Worm (Caenorhabditis elegans): ENCODE data around the gene soc-2.
"Not testable (repeated sequence)": the region's sequence is repeated elsewhere in the genome, so short reads cannot be mapped to it uniquely, and the experiment has no call there.

The soc-2 gene

DNA sequence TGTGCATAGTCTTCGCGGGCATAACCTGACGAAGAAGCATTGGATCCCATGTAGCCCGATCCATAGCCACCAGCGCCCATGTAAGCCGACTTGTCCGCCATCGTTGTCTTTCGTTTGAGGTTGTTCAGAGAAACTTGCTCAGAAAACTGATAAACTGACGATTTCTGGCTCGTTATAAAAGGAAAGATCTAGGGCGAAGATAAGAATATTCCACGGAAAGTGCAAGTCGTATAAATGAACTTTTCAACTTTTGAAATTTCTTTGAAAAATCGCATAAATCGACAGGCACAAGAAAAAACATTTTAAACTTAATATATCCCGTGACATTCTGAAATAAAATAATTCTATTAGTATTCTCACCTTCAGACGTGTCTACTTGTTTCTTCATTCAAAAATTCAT is 10.7 kb upstream of the soc-2 start, which contains the start of the genes nspd-3 and C24D10.2:
Gene nspd-3 (minus strand): TSS at position 101 of the 400 bp plus-strand sequence.
Gene C24D10.2 (plus strand): TSS at position 399 of the 400 bp plus-strand sequence.
- not testable (repeated sequence) for TF ChIP-seq ztf-11 (tag; optimal IDR thresholded peaks at IDR 0.05); pax-3 (tag; optimal IDR thresholded peaks at IDR 0.05); hpl-2 (GFP tag; optimal IDR thresholded peaks at IDR 0.05)

DNA sequence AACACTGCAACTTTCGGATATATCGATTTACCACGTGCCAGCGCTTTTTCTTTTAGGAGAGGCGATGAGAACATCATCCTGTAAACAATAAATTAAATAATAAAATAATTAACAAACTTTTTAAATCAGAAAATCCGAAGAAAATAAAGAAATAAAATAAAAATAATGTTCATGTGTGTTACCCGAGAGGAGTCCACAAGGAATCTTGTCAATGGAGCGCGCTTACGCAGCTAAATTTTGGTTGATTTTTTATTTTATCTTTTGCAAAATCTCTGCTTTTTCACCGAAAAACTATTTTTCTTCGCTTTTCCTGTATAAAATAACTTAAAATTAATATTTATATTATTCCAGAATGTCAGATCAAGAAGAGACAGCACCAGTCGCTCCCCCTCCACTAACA is 7.9 kb upstream of the soc-2 start, which contains the start of the genes C24D10.6 and C24D10.4:
Gene C24D10.6 (minus strand): TSS at position 78 of the 400 bp plus-strand sequence.
Gene C24D10.4 (plus strand): TSS at position 352 of the 400 bp plus-strand sequence.
- peak; percentile 17 for TF ChIP-seq snpc-4 (tag; optimal IDR thresholded peaks at IDR 0.05)
- TF ChIP-seq lin-14 (GFP tag; optimal IDR thresholded peaks at IDR 0.05) = peak; percentile 76
- no peak for TF ChIP-seq nhr-28 (tag; optimal IDR thresholded peaks at IDR 0.05)
- peak; percentile 66 for TF ChIP-seq snu-23 (GFP tag; optimal IDR thresholded peaks at IDR 0.05)
- no peak for TF ChIP-seq sup-37 (GFP tag; optimal IDR thresholded peaks at IDR 0.05)
- TF ChIP-seq mef-2 (tag; optimal IDR thresholded peaks at IDR 0.05) = no peak
- TF ChIP-seq sox-4 (tag; optimal IDR thresholded peaks at IDR 0.05) = no peak
- TF ChIP-seq pqm-1 (tag; optimal IDR thresholded peaks at IDR 0.05) = no peak
- peak; percentile 64 for TF ChIP-seq nhr-85 (tag)
- TF ChIP-seq nhr-237 (tag; optimal IDR thresholded peaks at IDR 0.05) = no peak
- TF ChIP-seq elt-2 (tag; optimal IDR thresholded peaks at IDR 0.05) = no peak
- TF ChIP-seq lin-39 (tag; optimal IDR thresholded peaks at IDR 0.05) = peak; percentile 39
- TF ChIP-seq zip-4 (GFP tag; optimal IDR thresholded peaks at IDR 0.05) = no peak
- TF ChIP-seq aha-1 (tag; optimal IDR thresholded peaks at IDR 0.05) = no peak
- no peak; the same call in 1 of the 2 replicates for TF ChIP-seq ceh-88 (GFP tag; IDR thresholded peaks at IDR 0.05)
- no peak for TF ChIP-seq nhr-11 (tag; optimal IDR thresholded peaks at IDR 0.05)
- TF ChIP-seq ces-1 (GFP tag; optimal IDR thresholded peaks at IDR 0.05) = no peak
- TF ChIP-seq lin-15B (tag; optimal IDR thresholded peaks at IDR 0.05) = peak; percentile 72
- TF ChIP-seq pax-3 (tag; optimal IDR thresholded peaks at IDR 0.05) = no peak
- TF ChIP-seq mdl-1 (tag; optimal IDR thresholded peaks at IDR 0.05) = peak in 1 of 2 experiments; percentile 29
- no peak for TF ChIP-seq unc-62 (GFP tag; optimal IDR thresholded peaks at IDR 0.05)
- peak; percentile 9 for TF ChIP-seq ceh-8 (GFP tag; optimal IDR thresholded peaks at IDR 0.05)
- no peak for TF ChIP-seq unc-98 (GFP tag; IDR thresholded peaks at IDR 0.05)
- TF ChIP-seq alr-1 (tag; optimal IDR thresholded peaks at IDR 0.05; ENCODE audit: borderline replicate concordance) = no peak
- TF ChIP-seq ztf-4 (tag; optimal IDR thresholded peaks at IDR 0.05) = no peak
- no peak for TF ChIP-seq grh-1 (GFP tag; IDR thresholded peaks at IDR 0.05)
- no peak for TF ChIP-seq ama-1 (optimal IDR thresholded peaks at IDR 0.05)
- TF ChIP-seq nhr-19 (GFP tag; conservative IDR thresholded peaks at IDR 0.05) = peak; percentile 33
- no peak for TF ChIP-seq blmp-1 (tag; optimal IDR thresholded peaks at IDR 0.05)
- no peak for TF ChIP-seq mab-9 (GFP tag; IDR thresholded peaks at IDR 0.05)
- no peak for TF ChIP-seq fkh-4 (tag; optimal IDR thresholded peaks at IDR 0.05; ENCODE audit: borderline replicate concordance)
- TF ChIP-seq efl-3 (GFP tag; optimal IDR thresholded peaks at IDR 0.05) = no peak
- TF ChIP-seq swsn-7 (tag; optimal IDR thresholded peaks at IDR 0.05) = peak; percentile 60
- TF ChIP-seq Y116A8C.19 (tag; optimal IDR thresholded peaks at IDR 0.05; ENCODE audit: borderline replicate concordance) = no peak
- TF ChIP-seq sptf-1 (tag; optimal IDR thresholded peaks at IDR 0.05) = no peak
- TF ChIP-seq efl-1 (optimal IDR thresholded peaks at IDR 0.05) = peak; percentile 53 to 70
- TF ChIP-seq efl-1 (GFP tag; optimal IDR thresholded peaks at IDR 0.05 in 1 of 2) = peak; percentile 66 to 95
- TF ChIP-seq nhr-47 (tag; optimal IDR thresholded peaks at IDR 0.05) = peak; percentile 62
- TF ChIP-seq lir-3 (tag; optimal IDR thresholded peaks at IDR 0.05; ENCODE audit: poor library complexity) = peak; percentile 44
- TF ChIP-seq nhr-76 (tag; optimal IDR thresholded peaks at IDR 0.05) = no peak
- no peak for TF ChIP-seq jun-1 (tag; optimal IDR thresholded peaks at IDR 0.05)
- no peak for TF ChIP-seq hlh-4 (tag; optimal IDR thresholded peaks at IDR 0.05)
- TF ChIP-seq lin-35 (GFP tag; optimal IDR thresholded peaks at IDR 0.05) = peak; percentile 62 to 69
- TF ChIP-seq C04F5.9 (tag; optimal IDR thresholded peaks at IDR 0.05) = peak; percentile 15
- peak; percentile 32 for TF ChIP-seq nhr-90 (tag; optimal IDR thresholded peaks at IDR 0.05; ENCODE audit: poor library complexity)
- TF ChIP-seq ztf-11 (tag; optimal IDR thresholded peaks at IDR 0.05) = no peak
- no peak for TF ChIP-seq nhr-12 (tag; optimal IDR thresholded peaks at IDR 0.05)
- TF ChIP-seq ceh-63 (GFP tag; optimal IDR thresholded peaks at IDR 0.05) = no peak
- peak; percentile 8 for TF ChIP-seq unc-86 (tag; optimal IDR thresholded peaks at IDR 0.05)
- no peak for TF ChIP-seq aly-2 (tag; optimal IDR thresholded peaks at IDR 0.05)
